Worm (Caenorhabditis elegans): ENCODE data around the gene twk-25.

twk-25 gene

DNA sequence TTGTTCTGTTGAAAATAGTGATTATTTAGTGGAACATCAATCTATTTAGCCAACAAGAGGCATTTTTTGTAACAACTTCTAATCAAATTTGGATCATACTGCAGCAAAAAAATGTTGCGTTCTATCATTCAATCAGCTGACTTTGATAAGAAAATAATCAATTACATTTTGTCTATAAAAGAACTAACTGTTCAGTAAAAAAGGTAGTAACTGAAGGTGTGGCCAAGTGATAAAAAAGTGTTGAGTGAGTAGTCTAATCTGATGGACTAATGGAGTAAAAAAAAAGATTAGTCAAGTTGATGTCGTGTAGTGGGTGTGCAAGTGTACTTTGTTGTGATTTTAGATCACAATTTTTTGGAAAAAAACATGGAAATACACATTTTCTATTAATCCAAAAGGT is 12.2 kb upstream of the twk-25 start:
- TF ChIP-seq ceh-8 (GFP tag; optimal IDR thresholded peaks at IDR 0.05), result no peak
- no peak for TF ChIP-seq unc-130 (tag; optimal IDR thresholded peaks at IDR 0.05)
- TF ChIP-seq isw-1 (GFP tag; IDR thresholded peaks at IDR 0.05), result no peak
- TF ChIP-seq sptf-1 (tag; optimal IDR thresholded peaks at IDR 0.05), result no peak
- no peak for TF ChIP-seq nhr-28 (tag; optimal IDR thresholded peaks at IDR 0.05)
- TF ChIP-seq nhr-90 (tag; optimal IDR thresholded peaks at IDR 0.05; ENCODE audit: poor library complexity), result no peak
- no peak for TF ChIP-seq ceh-90 (tag; optimal IDR thresholded peaks at IDR 0.05)
- no peak for TF ChIP-seq nhr-237 (tag; optimal IDR thresholded peaks at IDR 0.05)
- TF ChIP-seq nhr-19 (GFP tag; conservative IDR thresholded peaks at IDR 0.05), result no peak
- no peak for TF ChIP-seq efl-1 (optimal IDR thresholded peaks at IDR 0.05)
- TF ChIP-seq efl-1 (GFP tag; optimal IDR thresholded peaks at IDR 0.05 in 1 of 2), result peak in 1 of 2 experiments; percentile 80
- peak in 1 of 2 experiments; percentile 6 for TF ChIP-seq lin-35 (GFP tag; optimal IDR thresholded peaks at IDR 0.05)
- no peak for TF ChIP-seq pax-3 (tag; optimal IDR thresholded peaks at IDR 0.05)
- no peak for TF ChIP-seq grh-1 (GFP tag; IDR thresholded peaks at IDR 0.05)
- TF ChIP-seq unc-98 (GFP tag; IDR thresholded peaks at IDR 0.05), result no peak
- TF ChIP-seq elt-3 (tag; optimal IDR thresholded peaks at IDR 0.05), result peak in 2 of 6 experiments; percentile 1 to 61
- TF ChIP-seq C34B4.2 (tag; optimal IDR thresholded peaks at IDR 0.05), result no peak
- TF ChIP-seq alr-1 (tag; optimal IDR thresholded peaks at IDR 0.05; ENCODE audit: borderline replicate concordance), result no peak
- TF ChIP-seq C04F5.9 (tag; optimal IDR thresholded peaks at IDR 0.05), result no peak
- TF ChIP-seq nhr-85 (tag), result peak; percentile 57

DNA sequence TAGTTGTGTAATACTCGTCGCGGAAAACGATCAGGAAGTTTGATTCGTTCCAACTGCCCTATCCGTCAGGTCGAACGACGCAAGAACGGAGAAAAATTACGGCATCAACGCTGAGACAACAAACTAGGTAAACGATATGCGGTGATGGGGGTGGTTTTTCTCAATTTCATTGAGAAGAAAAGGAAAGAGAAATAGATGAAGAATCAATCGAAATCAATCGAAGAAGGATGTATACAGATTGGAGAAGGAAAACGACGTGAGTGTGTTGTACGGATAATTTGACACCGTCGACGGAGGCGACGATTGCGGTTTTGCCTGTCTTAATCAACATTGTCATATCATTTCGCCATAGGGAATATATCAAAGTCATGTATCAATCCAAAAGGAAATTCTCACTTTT is 10.6 kb upstream of the twk-25 start:
- TF ChIP-seq lin-35 (GFP tag; optimal IDR thresholded peaks at IDR 0.05), result peak in 1 of 2 experiments; percentile 8
- no peak for TF ChIP-seq mef-2 (tag; optimal IDR thresholded peaks at IDR 0.05)
- no peak for TF ChIP-seq efl-1 (optimal IDR thresholded peaks at IDR 0.05)
- peak in 1 of 2 experiments; percentile 8 for TF ChIP-seq efl-1 (GFP tag; optimal IDR thresholded peaks at IDR 0.05 in 1 of 2)
- peak; percentile 90 for TF ChIP-seq blmp-1 (tag; optimal IDR thresholded peaks at IDR 0.05)
- peak in 1 of 2 experiments; percentile 5 for TF ChIP-seq egl-27 (tag; optimal IDR thresholded peaks at IDR 0.05)
- TF ChIP-seq ama-1 (optimal IDR thresholded peaks at IDR 0.05), result no peak
- TF ChIP-seq elt-3 (tag; optimal IDR thresholded peaks at IDR 0.05), result peak in 1 of 6 experiments; percentile 71
- TF ChIP-seq nhr-85 (tag), result peak; percentile 49
- TF ChIP-seq snu-23 (GFP tag; optimal IDR thresholded peaks at IDR 0.05), result peak; percentile 1

DNA sequence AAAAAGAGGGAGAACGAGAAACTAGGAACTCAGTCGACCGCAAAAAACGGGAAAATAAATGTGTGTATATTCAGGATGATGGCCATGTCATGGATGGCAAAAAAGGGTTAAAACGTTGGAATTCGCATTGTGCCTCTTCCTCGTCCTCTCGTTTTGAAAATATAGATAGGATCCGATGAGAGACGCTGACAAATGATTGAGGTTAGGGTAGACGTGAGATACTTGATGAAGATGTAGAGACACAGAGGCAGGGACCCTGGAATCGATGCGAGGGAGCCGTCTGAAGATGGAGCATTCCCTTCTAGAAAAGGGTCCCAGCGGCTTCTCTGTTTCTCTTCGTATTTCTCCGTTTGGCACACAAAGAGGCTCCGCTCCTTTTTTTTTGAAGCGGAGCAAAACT is 9.6 kb upstream of the twk-25 start:
- TF ChIP-seq mdl-1 (tag; optimal IDR thresholded peaks at IDR 0.05) (no peak), ama-1 (optimal IDR thresholded peaks at IDR 0.05) (no peak), nhr-47 (tag; optimal IDR thresholded peaks at IDR 0.05) (peak; percentile 20), irx-1 (tag; optimal IDR thresholded peaks at IDR 0.05) (no peak), jun-1 (tag; optimal IDR thresholded peaks at IDR 0.05) (no peak), xbp-1 (tag; optimal IDR thresholded peaks at IDR 0.05) (peak; percentile 3), blmp-1 (tag; optimal IDR thresholded peaks at IDR 0.05) (no peak), unc-62 (GFP tag; optimal IDR thresholded peaks at IDR 0.05) (no peak), aha-1 (tag; optimal IDR thresholded peaks at IDR 0.05) (no peak), efl-3 (GFP tag; optimal IDR thresholded peaks at IDR 0.05) (no peak), snu-23 (GFP tag; optimal IDR thresholded peaks at IDR 0.05) (peak; percentile 24), C04F5.9 (tag; optimal IDR thresholded peaks at IDR 0.05) (no peak), ceh-63 (GFP tag; optimal IDR thresholded peaks at IDR 0.05) (no peak), unc-98 (GFP tag; IDR thresholded peaks at IDR 0.05) (no peak), nhr-71 (tag; optimal IDR thresholded peaks at IDR 0.05) (peak; percentile 4), dpl-1 (GFP tag; optimal IDR thresholded peaks at IDR 0.05) (peak in 1 of 3 experiments; percentile 22), dsc-1 (tag; optimal IDR thresholded peaks at IDR 0.05) (no peak), nhr-12 (tag; optimal IDR thresholded peaks at IDR 0.05) (no peak), unc-86 (tag; optimal IDR thresholded peaks at IDR 0.05) (peak; percentile 54), nhr-90 (tag; optimal IDR thresholded peaks at IDR 0.05; ENCODE audit: poor library complexity) (no peak), fkh-10 (GFP tag; optimal IDR thresholded peaks at IDR 0.05) (peak; percentile 72), ztf-4 (tag; optimal IDR thresholded peaks at IDR 0.05) (no peak), lsy-2 (tag; optimal IDR thresholded peaks at IDR 0.05) (peak in 1 of 2 experiments; percentile 46), nhr-85 (tag) (no peak), swsn-7 (tag; optimal IDR thresholded peaks at IDR 0.05) (peak; percentile 39), elt-3 (tag; optimal IDR thresholded peaks at IDR 0.05) (no peak), ztf-11 (tag; optimal IDR thresholded peaks at IDR 0.05) (no peak), fos-1 (tag; optimal IDR thresholded peaks at IDR 0.05) (no peak), nhr-76 (tag; optimal IDR thresholded peaks at IDR 0.05) (no peak), nhr-77 (tag; optimal IDR thresholded peaks at IDR 0.05) (no peak), tlp-1 (tag; optimal IDR thresholded peaks at IDR 0.05) (no peak), Y116A8C.19 (tag; optimal IDR thresholded peaks at IDR 0.05; ENCODE audit: borderline replicate concordance) (no peak), nhr-237 (tag; optimal IDR thresholded peaks at IDR 0.05) (no peak), ceh-8 (GFP tag; optimal IDR thresholded peaks at IDR 0.05) (no peak)

All from whole organism, L1 larva.